Fruit fly (Drosophila melanogaster) whole organism, embryonic: ENCODE measurements around the gene CG18179.

ENCODE experiments used
- BEAF-32 ChIP-seq: fragments of 200-800 bp; sonication (Bioruptor generic); optimal IDR thresholded peaks from 3 replicates; lab custom pipeline; 2017; ENCODE audit warnings: missing biosample characterization, missing genetic modification characterization, mild to moderate bottlenecking, moderate library complexity, missing genetic modification reagents
- CG11247 ChIP-seq: fragments of 200-800 bp; sonication (Bioruptor generic); IDR thresholded peaks from 2 replicates; pipeline ENCODE4 v1.3.6; 2022; ENCODE audit warnings: missing biosample characterization, missing genetic modification characterization
- CG11504 ChIP-seq: fragments of 200-800 bp; sonication (Bioruptor generic); optimal IDR thresholded peaks from 3 replicates; lab custom pipeline; 2019; ENCODE audit warnings: missing biosample characterization, mild to moderate bottlenecking, missing genetic modification characterization, moderate library complexity
- CG11695 ChIP-seq: fragments of 200-800 bp; sonication (Bioruptor generic); IDR thresholded peaks from 3 replicates; pipeline ENCODE4 v1.3.6; 2022; ENCODE audit warnings: missing biosample characterization, missing genetic modification characterization
- CG12071 ChIP-seq: fragments of 200-800 bp; sonication (Bioruptor generic); optimal IDR thresholded peaks from 3 replicates; lab custom pipeline; 2018; ENCODE audit warnings: missing biosample characterization, mild to moderate bottlenecking, missing genetic modification characterization
- CG12769 ChIP-seq: fragments of 200-800 bp; sonication (Bioruptor generic); optimal IDR thresholded peaks from 2 replicates; lab custom pipeline; 2019; ENCODE audit warnings: missing biosample characterization, mild to moderate bottlenecking, missing genetic modification characterization, moderate library complexity
- CG1602 ChIP-seq: fragments of 200-800 bp; sonication (Bioruptor generic); optimal IDR thresholded peaks from 3 replicates; lab custom pipeline; 2016; ENCODE audit warnings: missing biosample characterization, missing genetic modification characterization
- CG2129 ChIP-seq: fragments of 200-800 bp; sonication (Bioruptor generic); IDR thresholded peaks from 2 replicates; pipeline ENCODE4 v1.3.6; 2022; ENCODE audit warnings: missing biosample characterization, missing genetic modification characterization; ENCODE audit not compliant: partially characterized antibody
- CG31388 ChIP-seq: fragments of 200-800 bp; sonication (Bioruptor generic); optimal IDR thresholded peaks from 2 replicates; lab custom pipeline; 2016; ENCODE audit warnings: missing biosample characterization, missing genetic modification characterization
- CG34422 ChIP-seq: fragments of 200-800 bp; sonication (Bioruptor generic); IDR thresholded peaks from 3 replicates; pipeline ENCODE4 v1.3.6; 2022; ENCODE audit warnings: missing biosample characterization, missing genetic modification characterization
- CG3995 ChIP-seq: fragments of 200-800 bp; sonication (Bioruptor generic); optimal IDR thresholded peaks from 3 replicates; lab custom pipeline; 2016; ENCODE audit warnings: missing biosample characterization, missing genetic modification characterization
- CG6791 ChIP-seq: fragments of 200-800 bp; sonication (Bioruptor generic); IDR thresholded peaks from 3 replicates; pipeline ENCODE4 v1.3.6; 2022; ENCODE audit warnings: missing biosample characterization, missing genetic modification characterization; ENCODE audit not compliant: partially characterized antibody
- CG7372 ChIP-seq: fragments of 200-800 bp; sonication (Bioruptor generic); IDR thresholded peaks from 2 replicates; pipeline ENCODE4 v1.3.6; 2022; ENCODE audit warnings: missing biosample characterization, missing genetic modification characterization
- CG9215 ChIP-seq: fragments of 200-800 bp; sonication (Bioruptor generic); IDR thresholded peaks from 2 replicates; pipeline ENCODE4 v1.3.6; 2022; ENCODE audit warnings: missing biosample characterization, missing genetic modification characterization
- CG9817 ChIP-seq: fragments of 200-800 bp; sonication (Bioruptor generic); optimal IDR thresholded peaks from 2 replicates; lab custom pipeline; 2018; ENCODE audit warnings: missing biosample characterization, mild to moderate bottlenecking, missing genetic modification characterization, moderate library complexity
- Camta ChIP-seq: fragments of 200-800 bp; sonication (Bioruptor generic); optimal IDR thresholded peaks from 2 replicates; lab custom pipeline; 2016; ENCODE audit warnings: missing biosample characterization, missing genetic modification characterization
- CrebB ChIP-seq: fragments of 200-800 bp; sonication (Bioruptor generic); optimal IDR thresholded peaks from 3 replicates; lab custom pipeline; 2018; ENCODE audit warnings: missing biosample characterization, mild to moderate bottlenecking, missing genetic modification characterization
- D19A ChIP-seq: fragments of 200-800 bp; optimal IDR thresholded peaks from 3 replicates; lab custom pipeline; 2019; ENCODE audit warnings: missing biosample characterization, mild to moderate bottlenecking, missing genetic modification characterization, moderate library complexity
- Dbx ChIP-seq: fragments of 200-800 bp; sonication (Bioruptor generic); IDR thresholded peaks from 3 replicates; pipeline ENCODE4 v1.3.6; 2022; ENCODE audit warnings: missing biosample characterization, missing genetic modification characterization
- Dll ChIP-seq: fragments of 200-800 bp; sonication (Bioruptor generic); IDR thresholded peaks from 4 replicates; pipeline ENCODE4 v1.3.6; 2022; ENCODE audit warnings: missing biosample characterization, missing genetic modification characterization; ENCODE audit not compliant: partially characterized antibody
- Doc2 ChIP-seq: fragments of 200-800 bp; sonication (Bioruptor generic); IDR thresholded peaks from 2 replicates; pipeline ENCODE4 v1.3.6; 2022; ENCODE audit warnings: missing biosample characterization, missing genetic modification characterization
- HLHmδ ChIP-seq: fragments of 200-800 bp; sonication (Bioruptor generic); optimal IDR thresholded peaks from 2 replicates; lab custom pipeline; 2018; ENCODE audit warnings: missing biosample characterization, mild to moderate bottlenecking, missing genetic modification characterization, moderate library complexity
- HmgZ ChIP-seq: fragments of 200-800 bp; sonication (Bioruptor generic); optimal IDR thresholded peaks from 2 replicates; lab custom pipeline; 2018; ENCODE audit warnings: missing biosample characterization, mild to moderate bottlenecking, missing genetic modification characterization
- Hr78 ChIP-seq, 2 experiments: fragments of 200-800 bp in 1 of 2; fragments of >200 bp in 1 of 2; sonication (Bioruptor generic) in 1 of 2; optimal IDR thresholded peaks; 2 replicates each; lab custom pipeline; 2017 to 2019; ENCODE audit warnings: missing biosample characterization in 2 of 2, missing genetic modification characterization in 2 of 2, mild to moderate bottlenecking in 1 of 2, moderate library complexity in 1 of 2
- MESR4 ChIP-seq: fragments of 200-800 bp; sonication (Bioruptor generic); optimal IDR thresholded peaks from 2 replicates; lab custom pipeline; 2018; ENCODE audit warnings: missing biosample characterization, mild to moderate bottlenecking, missing genetic modification characterization, moderate library complexity
- MTF-1 ChIP-seq: fragments of 200-800 bp; sonication (Bioruptor generic); optimal IDR thresholded peaks from 2 replicates; lab custom pipeline; 2018; ENCODE audit warnings: missing biosample characterization, mild to moderate bottlenecking, missing genetic modification characterization, borderline replicate concordance
- Max ChIP-seq: fragments of 200-800 bp; sonication (Bioruptor generic); optimal IDR thresholded peaks from 2 replicates; lab custom pipeline; 2016; ENCODE audit warnings: missing biosample characterization, mild to moderate bottlenecking, missing genetic modification characterization
- Opbp ChIP-seq: fragments of 200-800 bp; sonication (Bioruptor generic); IDR thresholded peaks from 3 replicates; pipeline ENCODE4 v1.3.6; 2022; ENCODE audit warnings: missing biosample characterization, missing genetic modification characterization; ENCODE audit not compliant: partially characterized antibody
- Sry-δ ChIP-seq: fragments of 200-800 bp; sonication (Bioruptor generic); optimal IDR thresholded peaks from 2 replicates; lab custom pipeline; 2016; ENCODE audit warnings: missing biosample characterization, missing genetic modification characterization
- ac ChIP-seq: fragments of 200-800 bp; sonication (Bioruptor generic); optimal IDR thresholded peaks from 3 replicates; lab custom pipeline; 2017; ENCODE audit warnings: missing biosample characterization, mild to moderate bottlenecking, missing genetic modification characterization
- ase ChIP-seq: fragments of 200-800 bp; sonication (Bioruptor generic); IDR thresholded peaks from 3 replicates; pipeline ENCODE4 v1.3.6; 2022; ENCODE audit warnings: missing biosample characterization, missing genetic modification characterization
- ato ChIP-seq: fragments of 200-800 bp; sonication (Bioruptor generic); IDR thresholded peaks from 2 replicates; pipeline ENCODE4 v1.3.6; 2022; ENCODE audit warnings: missing biosample characterization, missing genetic modification characterization; ENCODE audit not compliant: partially characterized antibody
- bbx ChIP-seq: fragments of 200-800 bp; sonication (Bioruptor generic); IDR thresholded peaks from 2 replicates; pipeline ENCODE4 v1.3.6; 2022; ENCODE audit warnings: missing biosample characterization, missing genetic modification characterization; ENCODE audit not compliant: partially characterized antibody
- br ChIP-seq: fragments of >200 bp; optimal IDR thresholded peaks from 2 replicates; lab custom pipeline; 2017
- eve ChIP-seq, 2 experiments: fragments of >200 bp; optimal IDR thresholded peaks; 2 replicates each; lab custom pipeline; 2017; ENCODE audit warnings: missing biosample characterization in 2 of 2, missing genetic modification characterization in 2 of 2
- ewg ChIP-seq: fragments of 200-800 bp; sonication (Bioruptor generic); optimal IDR thresholded peaks from 3 replicates; lab custom pipeline; 2017; ENCODE audit warnings: mild to moderate bottlenecking, missing biosample characterization, missing genetic modification reagents, missing genetic modification characterization
- gfzf ChIP-seq: fragments of 200-800 bp; sonication (Bioruptor generic); optimal IDR thresholded peaks from 2 replicates; lab custom pipeline; 2016; ENCODE audit warnings: missing biosample characterization, mild to moderate bottlenecking, missing genetic modification characterization, moderate library complexity
- gro ChIP-seq: fragments of 200-800 bp; sonication (Bioruptor generic); optimal IDR thresholded peaks from 2 replicates; lab custom pipeline; 2016; ENCODE audit warnings: missing biosample characterization, missing genetic modification characterization
- inv ChIP-seq: fragments of 200-800 bp; sonication (Bioruptor generic); IDR thresholded peaks from 2 replicates; pipeline ENCODE4 v1.3.6; 2022; ENCODE audit warnings: missing biosample characterization, missing genetic modification characterization; ENCODE audit not compliant: partially characterized antibody
- kah ChIP-seq: fragments of 200-800 bp; sonication (Bioruptor generic); optimal IDR thresholded peaks from 2 replicates; lab custom pipeline; 2018; ENCODE audit warnings: missing biosample characterization, mild to moderate bottlenecking, missing genetic modification characterization
- odd ChIP-seq: fragments of 200-800 bp; sonication (Bioruptor generic); optimal IDR thresholded peaks from 2 replicates; lab custom pipeline; 2017; ENCODE audit warnings: missing biosample characterization, mild to moderate bottlenecking, missing genetic modification characterization
- pros ChIP-seq: fragments of 200-800 bp; sonication (Bioruptor generic); optimal IDR thresholded peaks from 3 replicates; lab custom pipeline; 2019; ENCODE audit warnings: missing biosample characterization, mild to moderate bottlenecking, missing genetic modification characterization, moderate library complexity
- pzg ChIP-seq: fragments of 200-800 bp; sonication (Bioruptor generic); optimal IDR thresholded peaks from 3 replicates; lab custom pipeline; 2018; ENCODE audit warnings: missing biosample characterization, mild to moderate bottlenecking, missing genetic modification characterization, moderate library complexity
- rib ChIP-seq: fragments of 200-800 bp; sonication (Bioruptor generic); IDR thresholded peaks from 2 replicates; pipeline ENCODE4 v1.3.6; 2022; ENCODE audit warnings: missing biosample characterization, missing genetic modification characterization
- slbo ChIP-seq: fragments of 200-800 bp; sonication (Bioruptor generic); IDR thresholded peaks from 2 replicates; pipeline ENCODE4 v1.3.6; 2022; ENCODE audit warnings: missing biosample characterization, missing genetic modification characterization
- so ChIP-seq: fragments of 200-800 bp; sonication (Bioruptor generic); IDR thresholded peaks from 3 replicates; pipeline ENCODE4 v1.3.6; 2022; ENCODE audit warnings: missing biosample characterization, missing genetic modification characterization
- sug ChIP-seq: fragments of 200-800 bp; optimal IDR thresholded peaks from 2 replicates; lab custom pipeline; 2019; ENCODE audit warnings: missing biosample characterization, mild to moderate bottlenecking, missing genetic modification characterization, moderate library complexity
- toy ChIP-seq: fragments of 200-800 bp; sonication (Bioruptor generic); IDR thresholded peaks from 2 replicates; pipeline ENCODE4 v1.3.6; 2022; ENCODE audit warnings: missing biosample characterization, missing genetic modification characterization
- unc-4 ChIP-seq: fragments of 200-800 bp; sonication (Bioruptor generic); IDR thresholded peaks from 2 replicates; pipeline ENCODE4 v1.3.6; 2022; ENCODE audit warnings: missing biosample characterization, missing genetic modification characterization; ENCODE audit not compliant: partially characterized antibody
- zf30C ChIP-seq: fragments of 200-800 bp; sonication (Bioruptor generic); optimal IDR thresholded peaks from 3 replicates; lab custom pipeline; 2018; ENCODE audit warnings: missing biosample characterization, mild to moderate bottlenecking, missing genetic modification characterization

The CG18179 gene

dm6 chr3L:9624014-9624413 lies 15.1 kb upstream of the CG18179 start, which contains the start of gene CG3335 (continued):
- TF ChIP-seq Camta (GFP tag; lab: Kevin White, UChicago), result no peak
- peak; percentile 62 for TF ChIP-seq inv (GFP tag; lab: Robert Waterston, UW)
- peak; percentile 79; the same call in 2 of the 3 replicates for TF ChIP-seq Opbp (GFP tag; lab: Robert Waterston, UW)
- TF ChIP-seq ato (GFP tag; lab: Robert Waterston, UW), result peak; percentile 36
- TF ChIP-seq rib (GFP tag; lab: Robert Waterston, UW), result no peak
- peak; percentile 7 for TF ChIP-seq gfzf (GFP tag; lab: Kevin White, UChicago)
- TF ChIP-seq CG12071, result no peak
- TF ChIP-seq Max (GFP tag; lab: Kevin White, UChicago), result peak; percentile 50
- no peak for TF ChIP-seq CG9215 (GFP tag; lab: Robert Waterston, UW)
- peak; percentile 46; the same call in 1 of the 2 replicates for TF ChIP-seq CG2129 (GFP tag; lab: Robert Waterston, UW)
- TF ChIP-seq Hr78 (GFP tag; optimal IDR thresholded peaks at IDR 0.05; lab: Kevin White, UChicago), result no peak
- peak; percentile 78 for TF ChIP-seq Sry-δ (GFP tag; lab: Kevin White, UChicago)
- TF ChIP-seq zf30C (GFP tag; lab: Kevin White, UChicago), result no peak
- no peak for TF ChIP-seq kah (GFP tag; lab: Kevin White, UChicago)
- no peak for TF ChIP-seq Dbx (GFP tag; lab: Robert Waterston, UW)
- TF ChIP-seq Doc2 (GFP tag; lab: Robert Waterston, UW), result no peak
- TF ChIP-seq CG9817 (tag; lab: Kevin White, UChicago), result no peak
- TF ChIP-seq sug (tag; lab: Kevin White, UChicago), result no peak
- TF ChIP-seq MTF-1 (GFP tag; lab: Kevin White, UChicago), result no peak
- no peak for TF ChIP-seq odd
- no peak for TF ChIP-seq ase (GFP tag; lab: Robert Waterston, UW)
- TF ChIP-seq unc-4, result peak; percentile 76
- TF ChIP-seq ac (GFP tag; lab: Kevin White, UChicago), result no peak
- no peak for TF ChIP-seq CG11695 (GFP tag; lab: Robert Waterston, UW)
- TF ChIP-seq CG1602 (GFP tag; lab: Kevin White, UChicago), result no peak
- no peak for TF ChIP-seq CG31388 (GFP tag; lab: Kevin White, UChicago)
- no peak for TF ChIP-seq CG11504
- TF ChIP-seq Dll, result peak; percentile 82
- TF ChIP-seq pros, result no peak
- TF ChIP-seq BEAF-32 (GFP tag; lab: Kevin White, UChicago), result peak; percentile 76
- no peak for TF ChIP-seq CG7372 (GFP tag; lab: Robert Waterston, UW)
- peak; percentile 34 for TF ChIP-seq MESR4 (GFP tag; lab: Kevin White, UChicago)
- TF ChIP-seq eve (GFP tag; optimal IDR thresholded peaks at IDR 0.05; lab: Kevin White, UChicago), result no peak
- TF ChIP-seq CG11247 (GFP tag; lab: Robert Waterston, UW), result no peak
- no peak for TF ChIP-seq ewg (GFP tag; lab: Kevin White, UChicago)
- TF ChIP-seq gro (GFP tag; lab: Kevin White, UChicago), result no peak
- no peak for TF ChIP-seq D19A (tag; lab: Kevin White, UChicago)
- peak; percentile 37 for TF ChIP-seq pzg (GFP tag; lab: Kevin White, UChicago)
- TF ChIP-seq br (lab: Kevin White, UChicago), result no peak
- TF ChIP-seq CG12769 (tag; lab: Kevin White, UChicago), result no peak
- no peak for TF ChIP-seq HLHmδ (GFP tag; lab: Kevin White, UChicago)
- TF ChIP-seq slbo (GFP tag; lab: Robert Waterston, UW), result no peak
- no peak for TF ChIP-seq toy (GFP tag; lab: Robert Waterston, UW)
- no peak for TF ChIP-seq CrebB (tag; lab: Kevin White, UChicago)
- TF ChIP-seq bbx (GFP tag; lab: Robert Waterston, UW), result peak; percentile 75
- TF ChIP-seq so (GFP tag; lab: Robert Waterston, UW), result no peak
- peak; percentile 13; the same call in 1 of the 3 replicates for TF ChIP-seq CG34422 (GFP tag; lab: Robert Waterston, UW)
- peak; percentile 72 for TF ChIP-seq CG6791
- TF ChIP-seq HmgZ, result peak; percentile 30
- TF ChIP-seq CG3995 (GFP tag; lab: Kevin White, UChicago), result no peak
